Worm (Caenorhabditis elegans) whole organism, late embryonic: Measurements from ENCODE around the gene T06A10.106.

Experiments
- F13H6.1 ChIP-seq: sonication (generic microtip); optimal IDR thresholded peaks from 2 replicates; lab custom pipeline; 2016; ENCODE audit warnings: missing genetic modification characterization, missing compliant biosample characterization
- K02D7.2 ChIP-seq: sonication (generic microtip); optimal IDR thresholded peaks from 2 replicates; lab custom pipeline; 2017; ENCODE audit warnings: mild to moderate bottlenecking, missing genetic modification characterization, missing compliant biosample characterization
- K09A11.1 ChIP-seq: sonication (generic microtip); optimal IDR thresholded peaks from 2 replicates; lab custom pipeline; 2017; ENCODE audit warnings: antibody characterized with exemption, mild to moderate bottlenecking, missing genetic modification characterization, missing compliant biosample characterization; ENCODE audit not compliant: insufficient read depth
- ceh-18 ChIP-seq: sonication (generic microtip); optimal IDR thresholded peaks from 2 replicates; lab custom pipeline; 2016; ENCODE audit warnings: missing genetic modification characterization, missing compliant biosample characterization
- ceh-2 ChIP-seq: sonication (generic microtip); optimal IDR thresholded peaks from 2 replicates; lab custom pipeline; 2016; ENCODE audit warnings: missing genotype, missing genetic modification characterization, missing compliant biosample characterization
- ceh-48 ChIP-seq: sonication (generic microtip); optimal IDR thresholded peaks from 2 replicates; lab custom pipeline; 2016; ENCODE audit warnings: missing genetic modification characterization, inconsistent platforms, missing compliant biosample characterization
- eyg-1 ChIP-seq: sonication (generic microtip); optimal IDR thresholded peaks from 2 replicates; lab custom pipeline; 2016; ENCODE audit warnings: missing genotype, missing genetic modification characterization, missing compliant biosample characterization
- odd-2 ChIP-seq: sonication (generic microtip); optimal IDR thresholded peaks from 2 replicates; lab custom pipeline; 2017; ENCODE audit warnings: antibody characterized with exemption, mild to moderate bottlenecking, missing genetic modification characterization, missing compliant biosample characterization
- pha-2 ChIP-seq: sonication (generic microtip); optimal IDR thresholded peaks from 2 replicates; lab custom pipeline; 2017; ENCODE audit warnings: mild to moderate bottlenecking, missing genetic modification characterization, missing compliant biosample characterization
- sox-4 ChIP-seq: sonication (generic microtip); optimal IDR thresholded peaks from 2 replicates; lab custom pipeline; 2017; ENCODE audit warnings: mild to moderate bottlenecking, missing genetic modification characterization, inconsistent platforms, missing compliant biosample characterization

Gene T06A10.106

DNA sequence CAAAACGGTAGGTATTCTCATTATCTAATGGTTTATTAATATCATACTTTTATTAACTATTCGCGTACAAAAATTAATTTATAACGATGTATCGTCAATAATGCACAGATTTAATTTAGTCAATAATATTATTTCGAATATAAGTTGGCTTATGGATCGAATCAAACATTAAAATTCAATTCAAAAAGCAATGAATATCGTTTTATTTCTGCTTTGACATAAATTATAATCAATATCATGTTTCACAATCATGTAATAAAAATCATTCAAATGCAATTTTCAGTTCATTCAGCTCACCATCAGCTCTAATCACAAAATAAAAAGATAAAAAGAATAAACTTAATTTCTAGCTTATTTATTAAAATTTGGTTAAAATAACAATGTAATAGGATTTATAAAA, 40.1 kb downstream of the T06A10.106 start, which contains the start of gene Y116A8A.6:
TSS of gene Y116A8A.6 (minus strand) at position 101 of the 400 bp plus-strand sequence.
- TF ChIP-seq F13H6.1 = no peak

- TF ChIP-seq ceh-18 (tag; lab: Kevin White, UChicago) = no peak
- no peak for TF ChIP-seq ceh-2 (tag; lab: Kevin White, UChicago)
- TF ChIP-seq sox-4 = no peak
- no peak for TF ChIP-seq K09A11.1 (tag; lab: Kevin White, UChicago)
- no peak for TF ChIP-seq eyg-1 (tag; lab: Kevin White, UChicago)
- no peak for TF ChIP-seq ceh-48 (tag; lab: Kevin White, UChicago)
- TF ChIP-seq odd-2 (tag; lab: Kevin White, UChicago) = no peak
- no peak for TF ChIP-seq pha-2 (tag; lab: Kevin White, UChicago)
- no peak for TF ChIP-seq K02D7.2
Observed at ce11 chrIV:16822529-16822928, 46.3 kb downstream of the T06A10.106 start, which contains the start of gene Y116A8A.4. Gene Y116A8A.4 (plus strand): TSS chrIV:16822829.
